Worm (Caenorhabditis elegans) whole organism, early embryonic: ENCODE measurements around the gene crn-4.

Experiments
- B0310.2 ChIP-seq: sonication (generic microtip); optimal IDR thresholded peaks from 2 replicates; lab custom pipeline; 2016; ENCODE audit warnings: mild to moderate bottlenecking, missing genetic modification characterization, missing compliant biosample characterization
- F13C5.2 ChIP-seq: sonication (generic microtip); optimal IDR thresholded peaks from 2 replicates; lab custom pipeline; 2017; ENCODE audit warnings: mild to moderate bottlenecking, missing genetic modification characterization, inconsistent platforms, missing compliant biosample characterization
- aly-1 ChIP-seq: sonication (generic microtip); optimal IDR thresholded peaks from 2 replicates; lab custom pipeline; 2016; ENCODE audit warnings: missing genetic modification characterization, missing compliant biosample characterization
- ama-1 ChIP-seq: fragments of 150-350 bp; optimal IDR thresholded peaks from 2 replicates; lab custom pipeline; 2014
- ceh-13 ChIP-seq: fragments of 200-800 bp; sonication (Bioruptor generic); optimal IDR thresholded peaks from 2 replicates; lab custom pipeline; 2018; ENCODE audit warnings: mild to moderate bottlenecking, missing genetic modification characterization, missing compliant biosample characterization
- ceh-36 ChIP-seq: sonication (generic microtip); optimal IDR thresholded peaks from 2 replicates; lab custom pipeline; 2016; ENCODE audit warnings: missing genetic modification characterization, inconsistent platforms, missing compliant biosample characterization
- ets-7 ChIP-seq: sonication (generic microtip); optimal IDR thresholded peaks from 2 replicates; lab custom pipeline; 2016; ENCODE audit warnings: missing genotype, missing genetic modification characterization, missing compliant biosample characterization
- flt-1 ChIP-seq: fragments of 200-800 bp; sonication (Bioruptor generic); IDR thresholded peaks from 2 replicates; pipeline ENCODE4 v1.3.6; 2022; ENCODE audit warnings: missing genetic modification characterization, missing compliant biosample characterization
- hmbx-1 ChIP-seq: sonication (generic microtip); optimal IDR thresholded peaks from 2 replicates; lab custom pipeline; 2016; ENCODE audit warnings: mild to moderate bottlenecking, missing genetic modification characterization, missing compliant biosample characterization
- hmg-4 ChIP-seq: fragments of 200-800 bp; sonication (Bioruptor generic); optimal IDR thresholded peaks from 2 replicates; lab custom pipeline; 2018; ENCODE audit warnings: mild to moderate bottlenecking, missing genetic modification characterization, missing compliant biosample characterization
- hnd-1 ChIP-seq: sonication (generic microtip); optimal IDR thresholded peaks from 2 replicates; lab custom pipeline; 2016; ENCODE audit warnings: missing genetic modification characterization, missing compliant biosample characterization
- pes-1 ChIP-seq: fragments of 200-800 bp; sonication (Bioruptor generic); IDR thresholded peaks from 2 replicates; pipeline ENCODE4 v1.3.6; 2022; ENCODE audit warnings: missing genetic modification reagents, missing genetic modification characterization, missing compliant biosample characterization
- scrt-1 ChIP-seq: fragments of 200-800 bp; sonication (Bioruptor generic); IDR thresholded peaks from 2 replicates; pipeline ENCODE4 v1.3.6; 2022; ENCODE audit warnings: missing genetic modification characterization, missing compliant biosample characterization
- sea-1 ChIP-seq: fragments of 200-800 bp; sonication (Bioruptor generic); conservative IDR thresholded peaks from 2 replicates; pipeline ENCODE4 v1.3.6; 2022; ENCODE audit warnings: missing genetic modification characterization, missing compliant biosample characterization
- tbx-11 ChIP-seq: fragments of 200-800 bp; sonication (Bioruptor generic); IDR thresholded peaks from 2 replicates; pipeline ENCODE4 v1.3.6; 2022; ENCODE audit warnings: missing genetic modification characterization, missing compliant biosample characterization
- tbx-37 ChIP-seq: fragments of 200-800 bp; sonication (Bioruptor generic); conservative IDR thresholded peaks from 2 replicates; pipeline ENCODE4 v1.3.6; 2022; ENCODE audit warnings: missing genetic modification reagents, missing genetic modification characterization, missing compliant biosample characterization
- tra-4 ChIP-seq: sonication (generic microtip); optimal IDR thresholded peaks from 2 replicates; lab custom pipeline; 2017; ENCODE audit warnings: missing genetic modification characterization, missing compliant biosample characterization

crn-4 gene

ce11 chrX:2216242-2216641 lies 41.7 kb downstream of the crn-4 start:
- TF ChIP-seq ama-1, result no peak
- no peak for TF ChIP-seq aly-1 (tag; lab: Kevin White, UChicago)
- no peak for TF ChIP-seq hmg-4 (GFP tag; lab: Kevin White, UChicago)
- TF ChIP-seq tbx-11 (GFP tag; lab: Robert Waterston, UW), result no peak
- no peak for TF ChIP-seq B0310.2 (tag; lab: Kevin White, UChicago)
- TF ChIP-seq ets-7, result no peak
- no peak for TF ChIP-seq tra-4 (tag; lab: Kevin White, UChicago)
- TF ChIP-seq pes-1 (GFP tag; lab: Robert Waterston, UW), result no peak
- TF ChIP-seq tbx-37 (GFP tag; lab: Robert Waterston, UW), result no peak
- TF ChIP-seq hnd-1 (tag; lab: Kevin White, UChicago), result no peak
- no peak for TF ChIP-seq ceh-36 (tag; lab: Kevin White, UChicago)
- no peak for TF ChIP-seq F13C5.2 (tag; lab: Kevin White, UChicago)
- no peak for TF ChIP-seq scrt-1 (GFP tag; lab: Robert Waterston, UW)
- no peak for TF ChIP-seq hmbx-1 (tag; lab: Kevin White, UChicago)
- TF ChIP-seq ceh-13, result no peak

- TF ChIP-seq sea-1 (no peak), hmg-4 (GFP tag; lab: Kevin White, UChicago) (no peak), ama-1 (no peak), tra-4 (tag; lab: Kevin White, UChicago) (no peak), tbx-11 (GFP tag; lab: Robert Waterston, UW) (no peak), ceh-36 (tag; lab: Kevin White, UChicago) (no peak), pes-1 (GFP tag; lab: Robert Waterston, UW) (no peak), flt-1 (GFP tag; lab: Robert Waterston, UW) (no peak), aly-1 (tag; lab: Kevin White, UChicago) (no peak), hmbx-1 (tag; lab: Kevin White, UChicago) (no peak), ceh-13 (no peak), F13C5.2 (tag; lab: Kevin White, UChicago) (no peak), ets-7 (no peak), scrt-1 (GFP tag; lab: Robert Waterston, UW) (no peak), hnd-1 (tag; lab: Kevin White, UChicago) (no peak), tbx-37 (GFP tag; lab: Robert Waterston, UW) (no peak), B0310.2 (tag; lab: Kevin White, UChicago) (no peak)
These were observed 42.8 kb downstream of the crn-4 start for ce11 chrX:2215108-2215507.

- TF ChIP-seq hnd-1 (tag; lab: Kevin White, UChicago) (no peak), tbx-37 (GFP tag; lab: Robert Waterston, UW) (no peak), pes-1 (GFP tag; lab: Robert Waterston, UW) (no peak), ceh-36 (tag; lab: Kevin White, UChicago) (no peak), ama-1 (no peak), hmg-4 (GFP tag; lab: Kevin White, UChicago) (no peak), flt-1 (GFP tag; lab: Robert Waterston, UW) (no peak), F13C5.2 (tag; lab: Kevin White, UChicago) (no peak), aly-1 (tag; lab: Kevin White, UChicago) (no peak), ceh-13 (no peak), ets-7 (no peak), tbx-11 (GFP tag; lab: Robert Waterston, UW) (no peak), hmbx-1 (tag; lab: Kevin White, UChicago) (no peak), tra-4 (tag; lab: Kevin White, UChicago) (no peak)
These were observed 43.4 kb downstream of the crn-4 start for ce11 chrX:2214454-2214853.

- TF ChIP-seq hmbx-1 (tag; lab: Kevin White, UChicago), result no peak
- no peak for TF ChIP-seq B0310.2 (tag; lab: Kevin White, UChicago)
- TF ChIP-seq tbx-37 (GFP tag; lab: Robert Waterston, UW), result no peak
- TF ChIP-seq ets-7, result no peak
- TF ChIP-seq sea-1, result no peak
- TF ChIP-seq tbx-11 (GFP tag; lab: Robert Waterston, UW), result no peak
- no peak for TF ChIP-seq pes-1 (GFP tag; lab: Robert Waterston, UW)
- TF ChIP-seq flt-1 (GFP tag; lab: Robert Waterston, UW), result no peak
- no peak for TF ChIP-seq aly-1 (tag; lab: Kevin White, UChicago)
- no peak for TF ChIP-seq ceh-36 (tag; lab: Kevin White, UChicago)
- no peak for TF ChIP-seq ceh-13
- no peak for TF ChIP-seq scrt-1 (GFP tag; lab: Robert Waterston, UW)
- no peak for TF ChIP-seq F13C5.2 (tag; lab: Kevin White, UChicago)
- no peak for TF ChIP-seq hnd-1 (tag; lab: Kevin White, UChicago)
- no peak for TF ChIP-seq ama-1
- no peak for TF ChIP-seq tra-4 (tag; lab: Kevin White, UChicago)
- TF ChIP-seq hmg-4 (GFP tag; lab: Kevin White, UChicago), result no peak
These were observed 44.2 kb downstream of the crn-4 start for ce11 chrX:2213400-2214362.

- TF ChIP-seq hnd-1 (tag; lab: Kevin White, UChicago) (no peak), pes-1 (GFP tag; lab: Robert Waterston, UW) (no peak), hmg-4 (GFP tag; lab: Kevin White, UChicago) (no peak), hmbx-1 (tag; lab: Kevin White, UChicago) (no peak), ama-1 (no peak), sea-1 (no peak), ceh-13 (no peak), ceh-36 (tag; lab: Kevin White, UChicago) (no peak), F13C5.2 (tag; lab: Kevin White, UChicago) (no peak), tbx-11 (GFP tag; lab: Robert Waterston, UW) (no peak), B0310.2 (tag; lab: Kevin White, UChicago) (no peak), flt-1 (GFP tag; lab: Robert Waterston, UW) (no peak), scrt-1 (GFP tag; lab: Robert Waterston, UW) (no peak), ets-7 (no peak), tra-4 (tag; lab: Kevin White, UChicago) (no peak), tbx-37 (GFP tag; lab: Robert Waterston, UW) (no peak), aly-1 (tag; lab: Kevin White, UChicago) (no peak)
These were observed 45.2 kb downstream of the crn-4 start for ce11 chrX:2212712-2213111.

- no peak for TF ChIP-seq ama-1
- no peak for TF ChIP-seq hmbx-1 (tag; lab: Kevin White, UChicago)
- no peak for TF ChIP-seq ets-7
- TF ChIP-seq F13C5.2 (tag; lab: Kevin White, UChicago), result no peak
- TF ChIP-seq ceh-36 (tag; lab: Kevin White, UChicago), result no peak
- TF ChIP-seq flt-1 (GFP tag; lab: Robert Waterston, UW), result no peak
- no peak for TF ChIP-seq tbx-11 (GFP tag; lab: Robert Waterston, UW)
- no peak for TF ChIP-seq hnd-1 (tag; lab: Kevin White, UChicago)
These were observed 45.8 kb downstream of the crn-4 start for ce11 chrX:2212141-2212540.
